Fruit fly (Drosophila melanogaster) whole organism, prepupa: ENCODE results near the gene Taf9.

ENCODE experiments used
- CG6854 ChIP-seq: fragments of 200-800 bp; sonication (Bioruptor generic); optimal IDR thresholded peaks from 2 replicates; lab custom pipeline; 2017; ENCODE audit warnings: missing biosample characterization, mild to moderate bottlenecking, missing genetic modification characterization
- CG8119 ChIP-seq: fragments of 200-800 bp; sonication (Bioruptor generic); IDR thresholded peaks from 3 replicates; pipeline ENCODE4 v1.3.6; 2022; ENCODE audit warnings: missing biosample characterization, missing genetic modification characterization
- dac ChIP-seq: fragments of 200-800 bp; sonication (Bioruptor generic); optimal IDR thresholded peaks from 2 replicates; lab custom pipeline; 2017; ENCODE audit warnings: missing biosample characterization, mild to moderate bottlenecking, missing genetic modification characterization
- fd59A ChIP-seq: fragments of 200-800 bp; sonication (Bioruptor generic); optimal IDR thresholded peaks from 2 replicates; lab custom pipeline; 2017; ENCODE audit warnings: missing biosample characterization, mild to moderate bottlenecking, missing genetic modification characterization, missing genetic modification reagents

dm6 chrX:17804048-17804447 lies 37.9 kb upstream of the Taf9 start:
- TF ChIP-seq CG8119 (GFP tag; lab: Robert Waterston, UW) (no peak), CG6854 (GFP tag; lab: Kevin White, UChicago) (no peak), fd59A (GFP tag; lab: Kevin White, UChicago) (no peak), dac (GFP tag; lab: Kevin White, UChicago) (no peak)
